Fruit fly (Drosophila melanogaster) whole organism, prepupa: ENCODE measurements around the gene stai.

Source experiments
- CG16779 ChIP-seq: fragments of 200-800 bp; sonication (Bioruptor generic); optimal IDR thresholded peaks from 3 replicates; lab custom pipeline; 2017; ENCODE audit warnings: missing biosample characterization, mild to moderate bottlenecking, missing genetic modification characterization
- CG6854 ChIP-seq: fragments of 200-800 bp; sonication (Bioruptor generic); optimal IDR thresholded peaks from 2 replicates; lab custom pipeline; 2017; ENCODE audit warnings: missing biosample characterization, mild to moderate bottlenecking, missing genetic modification characterization
- Lpt ChIP-seq: fragments of 200-800 bp; sonication (Bioruptor generic); optimal IDR thresholded peaks from 3 replicates; lab custom pipeline; 2016; ENCODE audit warnings: missing biosample characterization, missing genetic modification characterization
- net ChIP-seq: fragments of 200-800 bp; sonication (Bioruptor generic); optimal IDR thresholded peaks from 3 replicates; lab custom pipeline; 2016; ENCODE audit warnings: missing biosample characterization, missing genetic modification characterization

dm6 chr2L:6076143-6076542, 24.0 kb upstream of the stai start:
- no peak for TF ChIP-seq CG16779 (tag; lab: Kevin White, UChicago)
- no peak for TF ChIP-seq CG6854 (GFP tag; lab: Kevin White, UChicago)
- no peak for TF ChIP-seq Lpt
- TF ChIP-seq net (GFP tag; lab: Kevin White, UChicago), result no peak
